Worm (Caenorhabditis elegans): ENCODE results near the gene ZK1073.2.
A peak's percentile ranks its signal among the peaks of the same experiment; 100 is the strongest.
"Not testable (repeated sequence)": the region's sequence is repeated elsewhere in the genome, so short reads cannot be mapped to it uniquely, and the experiment has no call there.

The ZK1073.2 gene

DNA sequence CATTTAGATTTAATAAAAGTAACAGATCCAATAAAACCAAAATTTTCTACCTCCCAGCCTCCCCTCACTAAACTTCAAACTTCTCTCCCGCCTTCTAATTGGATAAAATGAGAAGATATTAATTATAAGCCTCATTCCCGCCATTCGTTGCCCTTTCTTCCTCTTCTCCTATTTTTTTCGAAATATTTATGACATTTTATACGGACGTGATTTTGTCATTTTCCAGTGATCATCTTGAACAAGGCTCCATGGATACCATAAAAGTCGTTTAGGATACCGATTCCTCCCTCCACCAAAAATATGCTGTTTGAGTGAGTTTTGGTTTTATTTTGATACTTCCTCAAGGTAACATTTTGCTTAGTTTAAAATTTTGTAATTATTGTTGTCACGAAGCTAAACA, at the start of gene ZK1073.2:
TSS of gene ZK1073.2 (plus strand) at position 301 of the 400 bp plus-strand sequence.
- TF ChIP-seq unc-62 (GFP tag; optimal IDR thresholded peaks at IDR 0.05): no peak

DNA sequence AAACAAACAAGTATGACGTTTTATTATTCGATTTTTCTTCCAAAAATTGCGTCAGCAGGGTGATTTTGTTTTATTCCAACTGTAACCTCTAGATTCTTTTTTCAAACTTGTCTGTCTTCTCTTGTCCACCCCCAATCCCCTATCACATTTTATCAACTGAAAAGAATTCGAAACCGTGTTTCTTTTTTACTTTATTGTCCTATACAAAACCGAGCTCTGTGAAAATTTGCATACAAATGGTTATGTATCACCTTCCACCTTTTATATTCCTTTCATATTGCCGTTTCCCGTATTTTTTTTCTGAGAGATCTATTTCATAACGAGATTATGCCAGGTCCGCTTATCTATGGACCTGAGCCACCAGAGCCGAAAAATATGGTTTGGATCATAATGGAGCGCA, 48.3 kb upstream of the ZK1073.2 start, which contains the start of gene T27A8.7:
TSS of gene T27A8.7 (plus strand) at position 301 of the 400 bp plus-strand sequence.
- TF ChIP-seq unc-62 (GFP tag; optimal IDR thresholded peaks at IDR 0.05): no peak

ce11 chrX:16056404-16056803, 47.1 kb upstream of the ZK1073.2 start:
- TF ChIP-seq unc-62 (GFP tag; optimal IDR thresholded peaks at IDR 0.05): peak; percentile 45

ce11 chrX:16058845-16059244, 44.7 kb upstream of the ZK1073.2 start, which contains the start of gene T27A8.2:
Gene T27A8.2, minus strand, starts transcription at chrX:16058945.
- no peak for TF ChIP-seq unc-62 (GFP tag; optimal IDR thresholded peaks at IDR 0.05)

DNA sequence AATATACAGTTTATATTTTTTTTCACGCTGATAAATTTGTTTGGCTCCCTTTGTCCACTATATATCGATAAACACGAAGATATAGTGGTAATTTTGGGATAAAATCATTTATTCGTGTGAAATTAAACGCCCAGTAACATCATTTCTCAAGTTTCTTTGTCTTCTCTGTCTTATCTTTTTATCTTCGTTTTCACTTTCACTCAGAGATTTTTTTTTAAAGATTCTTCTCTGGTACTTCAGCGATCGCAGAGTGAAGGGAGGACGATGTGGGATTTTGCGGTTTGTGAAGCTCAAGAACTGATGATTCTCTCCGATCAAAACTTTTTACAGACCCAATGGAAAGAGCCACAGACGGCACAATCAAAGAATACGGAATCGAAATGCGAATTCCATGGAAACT, 41.1 kb upstream of the ZK1073.2 start, which contains the start of gene T27A8.3:
TSS of gene T27A8.3 (plus strand) at position 301 of the 400 bp plus-strand sequence.
- not testable (repeated sequence) for TF ChIP-seq unc-62 (GFP tag; optimal IDR thresholded peaks at IDR 0.05)

DNA sequence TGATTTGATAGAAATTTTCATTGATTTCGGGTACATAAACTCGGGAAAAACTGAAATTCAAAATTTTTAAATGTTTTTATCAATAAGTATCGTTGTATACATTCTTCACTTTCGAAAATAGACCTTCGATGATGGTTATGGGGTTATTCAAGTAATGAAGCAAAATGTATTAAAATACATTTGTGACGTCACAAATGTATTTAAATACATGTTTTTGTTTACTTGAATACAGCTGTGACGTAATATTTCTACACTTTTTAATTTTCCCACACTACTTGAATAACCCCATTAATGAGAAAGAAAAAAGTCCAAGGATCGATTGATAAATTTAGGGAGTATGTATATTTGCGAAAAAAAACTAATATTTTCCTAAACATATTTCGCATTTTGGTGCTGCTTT, 35.5 kb upstream of the ZK1073.2 start:
- no peak for TF ChIP-seq unc-62 (GFP tag; optimal IDR thresholded peaks at IDR 0.05)

- no peak for TF ChIP-seq unc-62 (GFP tag; optimal IDR thresholded peaks at IDR 0.05)
Measured at ce11 chrX:16072595-16072994, 30.9 kb upstream of the ZK1073.2 start, which contains the start of gene col-187. Gene col-187, plus strand, starts transcription at chrX:16072895.

ce11 chrX:16076470-16076869, 27.0 kb upstream of the ZK1073.2 start, which contains the start of gene C30F2.4:
Gene C30F2.4, minus strand, starts transcription at chrX:16076570.
- TF ChIP-seq unc-62 (GFP tag; optimal IDR thresholded peaks at IDR 0.05): no peak

ce11 chrX:16078695-16079094, 24.8 kb upstream of the ZK1073.2 start:
- no peak for TF ChIP-seq unc-62 (GFP tag; optimal IDR thresholded peaks at IDR 0.05)

DNA sequence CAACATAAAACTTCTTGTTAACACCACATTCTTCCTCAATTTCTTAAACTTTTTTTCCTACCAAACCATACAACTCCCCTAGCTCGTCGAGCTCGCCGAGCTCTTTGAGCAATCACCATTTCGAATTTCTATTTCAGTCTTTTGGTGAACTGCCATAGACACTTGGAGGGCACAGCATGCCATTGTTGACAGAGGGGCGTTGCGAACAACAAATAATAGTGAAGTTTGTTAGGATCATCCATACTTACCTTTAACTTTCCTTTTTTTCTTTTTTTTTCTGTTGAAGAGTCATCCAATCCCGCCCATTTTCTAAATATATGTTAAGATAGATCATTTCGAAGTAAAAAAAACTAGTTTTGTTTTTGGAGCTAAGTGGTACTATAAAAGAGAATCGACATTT, 21.5 kb upstream of the ZK1073.2 start, which contains the start of gene idpp-14:
TSS of gene idpp-14 (plus strand) at position 324 of the 400 bp plus-strand sequence.
- no peak for TF ChIP-seq unc-62 (GFP tag; optimal IDR thresholded peaks at IDR 0.05)

ce11 chrX:16085094-16085493, 18.4 kb upstream of the ZK1073.2 start, which contains the start of gene C30F2.2:
Gene C30F2.2, minus strand, starts transcription at chrX:16085215.
- no peak for TF ChIP-seq unc-62 (GFP tag; optimal IDR thresholded peaks at IDR 0.05)

DNA sequence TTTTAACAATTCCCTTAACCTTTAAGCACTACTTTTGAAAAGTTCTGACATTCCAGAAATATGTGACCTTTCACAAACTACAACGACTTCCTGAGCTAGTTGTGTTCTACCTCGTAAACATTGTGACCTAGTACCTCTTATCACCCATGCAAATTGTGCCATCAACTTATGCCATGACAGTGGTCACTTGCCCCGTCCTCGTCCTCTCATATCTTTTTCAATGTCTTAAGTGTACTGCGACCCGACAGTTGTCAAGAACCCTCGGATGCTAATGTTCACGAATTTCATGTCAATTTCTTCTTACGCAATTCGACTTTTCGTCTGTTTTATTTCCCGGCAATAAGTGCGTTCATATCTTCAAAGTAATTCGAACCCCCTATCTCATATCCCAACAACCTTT, 15.7 kb upstream of the ZK1073.2 start:
- TF ChIP-seq unc-62 (GFP tag; optimal IDR thresholded peaks at IDR 0.05): no peak

ce11 chrX:16091166-16091565, 12.3 kb upstream of the ZK1073.2 start:
- no peak for TF ChIP-seq unc-62 (GFP tag; optimal IDR thresholded peaks at IDR 0.05)

ce11 chrX:16094370-16094769, 9.1 kb upstream of the ZK1073.2 start, which contains the start of gene C30F2.5:
Gene C30F2.5, plus strand, starts transcription at chrX:16094670.
- no peak for TF ChIP-seq unc-62 (GFP tag; optimal IDR thresholded peaks at IDR 0.05)

- TF ChIP-seq unc-62 (GFP tag; optimal IDR thresholded peaks at IDR 0.05): no peak
Measured at ce11 chrX:16098104-16098638, 5.3 kb upstream of the ZK1073.2 start.

DNA sequence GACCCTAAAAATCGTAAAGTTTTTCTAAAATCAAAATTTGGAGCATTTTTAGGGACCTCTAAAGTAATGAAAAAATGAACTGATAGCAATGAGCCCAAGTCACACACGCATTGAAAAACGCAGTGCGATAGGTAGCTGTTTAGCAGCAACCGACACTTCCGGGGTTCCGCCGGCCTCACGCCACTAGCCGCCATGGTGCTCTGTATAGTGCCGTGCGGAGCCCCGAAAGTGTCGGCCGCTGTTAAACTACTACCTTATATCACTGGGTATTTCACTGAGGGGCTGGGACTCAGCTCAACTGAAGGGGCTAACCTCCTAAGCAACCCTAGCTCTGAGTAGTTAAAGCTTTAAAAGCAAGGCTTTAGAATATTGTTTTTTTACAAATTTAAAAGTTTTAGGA, 4.2 kb upstream of the ZK1073.2 start:
- no peak for TF ChIP-seq unc-62 (GFP tag; optimal IDR thresholded peaks at IDR 0.05)

DNA sequence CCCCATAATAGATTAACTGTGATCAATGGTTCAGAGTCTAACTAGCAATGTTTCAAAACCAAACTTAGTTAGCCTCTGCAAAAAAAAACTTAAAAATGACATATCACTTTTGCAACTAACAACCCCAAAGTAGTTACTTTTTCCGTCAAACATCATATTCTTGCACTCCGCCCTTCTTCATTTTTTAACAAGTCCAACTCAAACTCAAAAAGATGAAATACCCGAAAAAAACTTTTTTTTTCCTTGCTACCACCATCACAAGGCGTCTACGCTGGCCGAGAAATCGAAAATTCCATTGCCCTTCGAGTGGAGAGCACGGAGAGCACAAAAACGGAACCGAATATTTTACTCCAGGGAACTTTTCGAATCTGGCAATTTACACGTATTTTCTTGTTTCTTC, 2.4 kb downstream of the ZK1073.2 start:
- no peak for TF ChIP-seq unc-62 (GFP tag; optimal IDR thresholded peaks at IDR 0.05)

All from whole organism, dauer.